Fruit fly (Drosophila melanogaster): ENCODE data around the gene RpL3.
A peak's percentile ranks its signal among the peaks of the same experiment; 100 is the strongest.

Gene RpL3

DNA sequence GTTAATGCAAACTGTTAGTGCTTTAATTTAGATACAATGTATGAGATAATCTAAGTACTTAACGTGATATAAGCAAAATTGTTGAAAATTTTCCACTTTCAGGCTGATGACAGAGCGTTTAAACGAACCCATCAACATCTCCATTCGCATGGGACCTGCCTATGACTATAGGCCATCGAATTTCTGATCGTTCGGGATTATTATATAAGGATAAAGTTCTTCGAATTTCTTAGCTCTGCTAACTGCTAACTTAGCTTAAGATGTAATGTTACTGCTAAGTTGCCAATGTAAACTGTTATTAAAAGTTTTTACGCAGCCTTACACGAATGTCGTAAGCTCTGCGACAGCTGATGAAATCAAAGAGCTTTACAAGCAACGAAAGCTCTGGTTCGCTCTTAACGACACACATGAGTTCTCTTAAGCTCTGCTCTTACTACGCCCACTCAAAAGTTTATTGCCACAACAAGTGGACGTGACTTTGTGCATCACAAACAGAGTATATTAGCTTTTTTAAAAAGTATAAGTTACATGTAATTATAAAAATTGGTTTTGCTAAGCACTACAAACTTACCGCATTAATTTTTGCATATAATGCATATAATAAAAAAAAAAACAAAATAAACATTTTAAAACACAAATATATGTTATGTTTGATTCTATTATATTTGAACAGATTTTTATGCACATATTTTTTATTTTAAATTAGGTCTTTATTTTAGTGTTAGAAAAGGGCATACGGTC lies 24.9 kb upstream of the RpL3 start (continued):
- TF ChIP-seq CG7928 (GFP tag; optimal IDR thresholded peaks at IDR 0.05) = peak; percentile 80
- TF ChIP-seq CG8388 (GFP tag; optimal IDR thresholded peaks at IDR 0.05) = peak; percentile 98
- peak; percentile 91 for TF ChIP-seq ham (GFP tag; IDR thresholded peaks at IDR 0.05)
- TF ChIP-seq fd3F (GFP tag; optimal IDR thresholded peaks at IDR 0.05) = peak; percentile 98
- TF ChIP-seq CG7357 (GFP tag; IDR thresholded peaks at IDR 0.05) = peak; percentile 96
- TF ChIP-seq CG3995 (GFP tag; optimal IDR thresholded peaks at IDR 0.05) = peak; percentile 81
- peak; percentile 96 for TF ChIP-seq CG2199 (GFP tag; IDR thresholded peaks at IDR 0.05)
- peak; percentile 98 for TF ChIP-seq CG14710 (tag; optimal IDR thresholded peaks at IDR 0.05)
- TF ChIP-seq CG34376 (GFP tag; optimal IDR thresholded peaks at IDR 0.05) = peak; percentile 97
- TF ChIP-seq Mad (GFP tag; optimal IDR thresholded peaks at IDR 0.05) = peak; percentile 86
- TF ChIP-seq sna (GFP tag; IDR thresholded peaks at IDR 0.05; ENCODE audit: partially characterized antibody) = no peak
- TF ChIP-seq Awh (GFP tag; IDR thresholded peaks at IDR 0.05) = peak; percentile 97
- no peak for TF ChIP-seq Kr (GFP tag; optimal IDR thresholded peaks at IDR 0.05)
- peak; percentile 97 for TF ChIP-seq salm (tag; optimal IDR thresholded peaks at IDR 0.05)
- peak; percentile 97 for TF ChIP-seq CG10543 (GFP tag; optimal IDR thresholded peaks at IDR 0.05)
- peak; percentile 95 for TF ChIP-seq CrebB (tag; optimal IDR thresholded peaks at IDR 0.05)
- peak; percentile 67 for TF ChIP-seq CTCF (GFP tag; optimal IDR thresholded peaks at IDR 0.05)
- TF ChIP-seq H2.0 (GFP tag; IDR thresholded peaks at IDR 0.05) = peak; percentile 96
- no peak for TF ChIP-seq eyg (GFP tag; optimal IDR thresholded peaks at IDR 0.05)
- peak; percentile 88 for TF ChIP-seq Dip3 (GFP tag; optimal IDR thresholded peaks at IDR 0.05)
- TF ChIP-seq CG18619 (GFP tag; optimal IDR thresholded peaks at IDR 0.05) = peak; percentile 99
- TF ChIP-seq luna (GFP tag; optimal IDR thresholded peaks at IDR 0.05) = peak; percentile 52
- TF ChIP-seq CG15696 (tag; optimal IDR thresholded peaks at IDR 0.05) = peak; percentile 90
- peak; percentile 100 for TF ChIP-seq CG7839 (tag; optimal IDR thresholded peaks at IDR 0.05)
- TF ChIP-seq nerfin-2 (GFP tag; IDR thresholded peaks at IDR 0.05; ENCODE audit: partially characterized antibody) = no peak
- TF ChIP-seq Fer2 (tag; optimal IDR thresholded peaks at IDR 0.05) = peak; percentile 97
- peak; percentile 96 for TF ChIP-seq ci (GFP tag; IDR thresholded peaks at IDR 0.05)
- peak; percentile 82 for TF ChIP-seq pum (GFP tag; optimal IDR thresholded peaks at IDR 0.05)
- peak; percentile 98 for TF ChIP-seq trh (GFP tag; optimal IDR thresholded peaks at IDR 0.05)
- TF ChIP-seq dimm (GFP tag; IDR thresholded peaks at IDR 0.05) = peak; percentile 94
- peak; percentile 99 for TF ChIP-seq CG10147 (GFP tag; optimal IDR thresholded peaks at IDR 0.05)
- peak; percentile 92 for TF ChIP-seq CG3065 (GFP tag; optimal IDR thresholded peaks at IDR 0.05)
- TF ChIP-seq sens-2 (GFP tag; IDR thresholded peaks at IDR 0.05) = peak; percentile 82
- peak; percentile 98 for TF ChIP-seq CG3847 (GFP tag; IDR thresholded peaks at IDR 0.05)
- peak; percentile 87 for TF ChIP-seq cato (GFP tag; optimal IDR thresholded peaks at IDR 0.05; ENCODE audit: borderline replicate concordance)
- TF ChIP-seq Hr39 (optimal IDR thresholded peaks at IDR 0.05) = no peak
- TF ChIP-seq odd (GFP tag; optimal IDR thresholded peaks at IDR 0.05) = peak; percentile 98
- TF ChIP-seq Hr51 (GFP tag; optimal IDR thresholded peaks at IDR 0.05) = peak; percentile 93 to 100
- TF ChIP-seq crc (GFP tag; optimal IDR thresholded peaks at IDR 0.05) = peak; percentile 65
- TF ChIP-seq slou (GFP tag; optimal IDR thresholded peaks at IDR 0.05) = peak; percentile 98
- TF ChIP-seq Jarid2 (GFP tag; optimal IDR thresholded peaks at IDR 0.05) = peak; percentile 91
- peak in 1 of 2 experiments; percentile 79 for TF ChIP-seq insv (GFP tag; optimal IDR thresholded peaks at IDR 0.05)
- TF ChIP-seq vfl (GFP tag; optimal IDR thresholded peaks at IDR 0.05) = peak; percentile 76
- TF ChIP-seq kay (GFP tag; optimal IDR thresholded peaks at IDR 0.05) = peak; percentile 87
- TF ChIP-seq BtbVII (GFP tag; optimal IDR thresholded peaks at IDR 0.05) = peak; percentile 98
- peak; percentile 81 for TF ChIP-seq tx (GFP tag; optimal IDR thresholded peaks at IDR 0.05)
- peak; percentile 93 for TF ChIP-seq CG10274 (GFP tag; optimal IDR thresholded peaks at IDR 0.05)
- peak; percentile 85 for TF ChIP-seq CHES-1-like (GFP tag; optimal IDR thresholded peaks at IDR 0.05)
- TF ChIP-seq repo (GFP tag; optimal IDR thresholded peaks at IDR 0.05) = peak; percentile 65
- TF ChIP-seq D19A (tag; optimal IDR thresholded peaks at IDR 0.05) = peak; percentile 99
